Worm (Caenorhabditis elegans): ENCODE results near the gene str-131.

Gene str-131

DNA sequence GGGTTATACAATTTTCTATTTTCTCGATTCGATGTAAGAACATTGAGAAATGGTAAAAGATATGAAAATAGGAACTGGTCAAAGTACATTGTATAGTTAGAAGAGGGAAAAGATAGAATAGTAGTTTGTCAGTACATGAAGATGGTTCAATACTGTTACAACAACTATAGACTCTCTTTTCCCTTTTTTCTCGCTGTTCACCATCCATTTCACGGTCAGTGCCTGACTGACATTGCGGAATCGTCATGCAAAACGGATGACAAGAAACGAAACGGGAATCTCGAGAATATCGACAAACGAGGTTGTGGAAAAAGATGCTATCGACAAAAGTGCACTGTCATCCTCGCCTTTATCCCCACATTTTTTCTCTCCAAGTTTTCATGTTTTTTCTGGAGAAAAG is 37.8 kb downstream of the str-131 start:
- TF ChIP-seq unc-62 (GFP tag; optimal IDR thresholded peaks at IDR 0.05) = no peak

ce11 chrV:8041336-8041868 is 40.1 kb downstream of the str-131 start:
- TF ChIP-seq unc-62 (GFP tag; optimal IDR thresholded peaks at IDR 0.05) = no peak

- TF ChIP-seq unc-62 (GFP tag; optimal IDR thresholded peaks at IDR 0.05) = no peak
These were observed 41.0 kb downstream of the str-131 start for ce11 chrV:8040247-8041084.

DNA sequence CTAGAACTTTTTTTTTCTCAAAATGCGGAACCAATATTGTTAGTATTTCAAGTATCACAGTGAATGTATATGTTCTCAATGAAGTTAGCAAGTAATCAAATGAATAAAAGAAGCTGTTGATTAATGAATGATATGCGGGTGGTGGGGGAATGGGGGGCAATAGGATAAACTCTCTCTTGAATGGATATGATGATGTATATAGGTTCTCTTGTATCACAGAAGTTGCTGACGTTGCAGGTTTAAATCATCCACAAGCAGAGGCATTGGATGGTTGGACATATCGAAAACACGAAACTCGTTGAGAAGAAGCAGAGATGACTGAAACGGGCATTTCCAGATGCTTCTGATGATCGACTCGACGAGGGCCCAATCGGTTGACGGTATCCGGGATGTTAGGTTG is 41.9 kb downstream of the str-131 start:
- no peak for TF ChIP-seq unc-62 (GFP tag; optimal IDR thresholded peaks at IDR 0.05)

- no peak for TF ChIP-seq unc-62 (GFP tag; optimal IDR thresholded peaks at IDR 0.05)
These were observed 42.4 kb downstream of the str-131 start for ce11 chrV:8039085-8039525.

ce11 chrV:8035947-8036346 is 45.5 kb downstream of the str-131 start, which contains the start of gene ZC513.14:
TSS of gene ZC513.14 (minus strand) at chrV:8036047.
- no peak for TF ChIP-seq unc-62 (GFP tag; optimal IDR thresholded peaks at IDR 0.05)

DNA sequence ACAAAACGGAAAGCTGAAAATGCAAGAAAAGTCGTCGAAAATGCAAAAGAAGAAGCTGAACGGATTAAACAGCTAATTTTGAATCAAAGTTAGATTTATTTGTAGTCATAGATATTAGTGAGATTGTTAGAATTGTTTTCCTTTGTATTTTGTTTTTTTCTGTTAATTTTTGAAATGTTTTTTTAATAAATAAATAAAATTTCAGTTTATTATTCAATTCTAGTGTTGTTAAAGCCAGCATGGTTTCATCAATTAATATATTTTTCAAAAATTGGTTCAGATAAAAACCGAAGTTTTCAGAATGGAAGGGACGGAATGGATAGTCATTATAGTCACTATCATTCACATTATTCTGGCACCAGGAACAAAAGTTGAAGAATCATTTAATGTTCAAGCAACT is 46.7 kb downstream of the str-131 start, which contains the start of gene algn-12:
algn-12 (plus strand) TSS at position 301 of the 400 bp plus-strand sequence.
- TF ChIP-seq unc-62 (GFP tag; optimal IDR thresholded peaks at IDR 0.05) = no peak

- TF ChIP-seq unc-62 (GFP tag; optimal IDR thresholded peaks at IDR 0.05) = no peak
These were observed 50.4 kb downstream of the str-131 start, which contains the start of gene vars-1 for ce11 chrV:8031121-8031520. TSS of gene vars-1 (plus strand) at chrV:8031411.
